Fruit fly (Drosophila melanogaster) whole organism, prepupa: Measurements from ENCODE around the gene CG5645.
A peak's percentile ranks its signal among the peaks of the same experiment; 100 is the strongest.

Experiments
- CG10631 ChIP-seq: fragments of 200-800 bp; sonication (Bioruptor generic); optimal IDR thresholded peaks from 2 replicates; lab custom pipeline; 2016; ENCODE audit warnings: missing biosample characterization, missing genetic modification characterization
- CG10669 ChIP-seq: fragments of 200-800 bp; sonication (Bioruptor generic); optimal IDR thresholded peaks from 3 replicates; lab custom pipeline; 2018; ENCODE audit warnings: missing biosample characterization, mild to moderate bottlenecking, missing genetic modification characterization, moderate library complexity
- CG11294 ChIP-seq: fragments of 200-800 bp; sonication (Bioruptor generic); IDR thresholded peaks from 2 replicates; pipeline ENCODE4 v1.3.6; 2022; ENCODE audit warnings: missing biosample characterization, missing genetic modification characterization
- CG11762 ChIP-seq: fragments of 200-800 bp; sonication (Bioruptor generic); optimal IDR thresholded peaks from 3 replicates; lab custom pipeline; 2016; ENCODE audit warnings: missing biosample characterization, missing genetic modification characterization; ENCODE audit not compliant: insufficient read depth
- CG15336 ChIP-seq: fragments of 200-800 bp; sonication (Bioruptor generic); IDR thresholded peaks from 2 replicates; pipeline ENCODE4 v1.3.6; 2022; ENCODE audit warnings: missing biosample characterization, missing genetic modification characterization
- CG1621 ChIP-seq: fragments of 200-800 bp; sonication (Bioruptor generic); optimal IDR thresholded peaks from 3 replicates; lab custom pipeline; 2018; ENCODE audit warnings: missing biosample characterization, mild to moderate bottlenecking, missing genetic modification characterization
- CG3032 ChIP-seq: fragments of 200-800 bp; optimal IDR thresholded peaks from 2 replicates; lab custom pipeline; 2019; ENCODE audit warnings: missing biosample characterization, mild to moderate bottlenecking, missing genetic modification characterization, moderate library complexity
- CG31627 ChIP-seq: fragments of 200-800 bp; sonication (Bioruptor generic); optimal IDR thresholded peaks from 3 replicates; lab custom pipeline; 2016; ENCODE audit warnings: missing biosample characterization, missing genetic modification characterization
- CG32006 ChIP-seq: fragments of 200-800 bp; sonication (Bioruptor generic); optimal IDR thresholded peaks from 3 replicates; lab custom pipeline; 2017; ENCODE audit warnings: missing biosample characterization, mild to moderate bottlenecking, missing genetic modification characterization
- CG3919 ChIP-seq: fragments of 200-800 bp; sonication (Bioruptor generic); optimal IDR thresholded peaks from 3 replicates; lab custom pipeline; 2016; ENCODE audit warnings: missing biosample characterization, missing genetic modification characterization
- CG4318 ChIP-seq: fragments of 200-800 bp; sonication (Bioruptor generic); optimal IDR thresholded peaks from 3 replicates; lab custom pipeline; 2017; ENCODE audit warnings: missing biosample characterization, mild to moderate bottlenecking, missing genetic modification characterization
- CG6163 ChIP-seq: fragments of 200-800 bp; sonication (Bioruptor generic); IDR thresholded peaks from 3 replicates; pipeline ENCODE4 v1.3.6; 2022; ENCODE audit warnings: missing biosample characterization, missing genetic modification characterization
- CG6792 ChIP-seq: fragments of 200-800 bp; sonication (Bioruptor generic); optimal IDR thresholded peaks from 3 replicates; lab custom pipeline; 2016; ENCODE audit warnings: missing biosample characterization, missing genetic modification characterization
- CG6808 ChIP-seq: fragments of 200-800 bp; sonication (Bioruptor generic); optimal IDR thresholded peaks from 3 replicates; lab custom pipeline; 2017; ENCODE audit warnings: missing biosample characterization, missing genetic modification characterization, mild to moderate bottlenecking, moderate library complexity, missing genetic modification reagents
- CG7368 ChIP-seq: fragments of 200-800 bp; sonication (Bioruptor generic); optimal IDR thresholded peaks from 3 replicates; lab custom pipeline; 2016; ENCODE audit warnings: missing biosample characterization, missing genetic modification characterization
- CG8119 ChIP-seq: fragments of 200-800 bp; sonication (Bioruptor generic); IDR thresholded peaks from 3 replicates; pipeline ENCODE4 v1.3.6; 2022; ENCODE audit warnings: missing biosample characterization, missing genetic modification characterization
- CG8319 ChIP-seq: fragments of 200-800 bp; sonication (Bioruptor generic); optimal IDR thresholded peaks from 3 replicates; lab custom pipeline; 2016; ENCODE audit warnings: missing biosample characterization, missing genetic modification characterization
- CG8632 ChIP-seq: fragments of 200-800 bp; sonication (Bioruptor generic); optimal IDR thresholded peaks from 3 replicates; lab custom pipeline; 2016; ENCODE audit warnings: missing biosample characterization, missing genetic modification characterization
- CG9139 ChIP-seq: fragments of 200-800 bp; sonication (Bioruptor generic); optimal IDR thresholded peaks from 3 replicates; lab custom pipeline; 2017; ENCODE audit warnings: missing biosample characterization, mild to moderate bottlenecking, missing genetic modification characterization
- Eip75B ChIP-seq: fragments of 200-800 bp; sonication (Bioruptor generic); optimal IDR thresholded peaks from 3 replicates; lab custom pipeline; 2016; ENCODE audit warnings: missing biosample characterization, missing genetic modification characterization
- Ets21C ChIP-seq: fragments of 200-800 bp; sonication (Bioruptor generic); optimal IDR thresholded peaks from 3 replicates; lab custom pipeline; 2016; ENCODE audit warnings: missing biosample characterization, missing genetic modification characterization
- Ets96B ChIP-seq: fragments of 200-800 bp; optimal IDR thresholded peaks from 2 replicates; lab custom pipeline; 2019; ENCODE audit warnings: missing biosample characterization, mild to moderate bottlenecking, missing genetic modification characterization, moderate library complexity
- Gug ChIP-seq: fragments of 200-800 bp; sonication (Bioruptor generic); IDR thresholded peaks from 2 replicates; pipeline ENCODE4 v1.3.6; 2022; ENCODE audit warnings: missing biosample characterization, missing genetic modification characterization
- Hr38 ChIP-seq: sonication (Bioruptor generic); optimal IDR thresholded peaks from 2 replicates; lab custom pipeline; 2016; ENCODE audit warnings: missing biosample characterization, missing genetic modification characterization
- Hr39 ChIP-seq: fragments of 200-800 bp; sonication (Bioruptor generic); optimal IDR thresholded peaks from 2 replicates; lab custom pipeline; 2016; ENCODE audit warnings: missing biosample characterization, missing genetic modification characterization
- Hr4 ChIP-seq: fragments of 200-800 bp; sonication (Bioruptor generic); optimal IDR thresholded peaks from 3 replicates; lab custom pipeline; 2016; ENCODE audit warnings: missing biosample characterization, missing genetic modification characterization
- Met ChIP-seq: fragments of 200-800 bp; sonication (Bioruptor generic); optimal IDR thresholded peaks from 3 replicates; lab custom pipeline; 2016; ENCODE audit warnings: missing biosample characterization, missing genetic modification characterization
- OdsH ChIP-seq: fragments of 200-800 bp; sonication (Bioruptor generic); optimal IDR thresholded peaks from 3 replicates; lab custom pipeline; 2016; ENCODE audit warnings: missing biosample characterization, missing genetic modification characterization
- Smox ChIP-seq: fragments of 200-800 bp; sonication (Bioruptor generic); optimal IDR thresholded peaks from 3 replicates; lab custom pipeline; 2016; ENCODE audit warnings: missing biosample characterization, missing genetic modification characterization
- Sox102F ChIP-seq: fragments of 200-800 bp; sonication (Bioruptor generic); optimal IDR thresholded peaks from 2 replicates; lab custom pipeline; 2016; ENCODE audit warnings: missing biosample characterization, mild to moderate bottlenecking, missing genetic modification characterization
- Sox14 ChIP-seq: fragments of 200-800 bp; sonication (Bioruptor generic); optimal IDR thresholded peaks from 3 replicates; lab custom pipeline; 2016; ENCODE audit warnings: missing biosample characterization, missing genetic modification characterization
- acj6 ChIP-seq: fragments of 200-800 bp; sonication (Bioruptor generic); optimal IDR thresholded peaks from 3 replicates; lab custom pipeline; 2016; ENCODE audit warnings: missing biosample characterization, missing genetic modification characterization
- cyc ChIP-seq: fragments of 200-800 bp; sonication (Bioruptor generic); optimal IDR thresholded peaks from 3 replicates; lab custom pipeline; 2016; ENCODE audit warnings: missing biosample characterization, missing genetic modification characterization
- dac ChIP-seq: fragments of 200-800 bp; sonication (Bioruptor generic); optimal IDR thresholded peaks from 2 replicates; lab custom pipeline; 2017; ENCODE audit warnings: missing biosample characterization, mild to moderate bottlenecking, missing genetic modification characterization
- fd59A ChIP-seq: fragments of 200-800 bp; sonication (Bioruptor generic); optimal IDR thresholded peaks from 2 replicates; lab custom pipeline; 2017; ENCODE audit warnings: missing biosample characterization, mild to moderate bottlenecking, missing genetic modification characterization, missing genetic modification reagents
- fd85E ChIP-seq: fragments of 200-800 bp; sonication (Bioruptor generic); optimal IDR thresholded peaks from 3 replicates; lab custom pipeline; 2016; ENCODE audit warnings: missing biosample characterization, missing genetic modification characterization
- fkh ChIP-seq: fragments of 200-800 bp; sonication (Bioruptor generic); optimal IDR thresholded peaks from 3 replicates; lab custom pipeline; 2017; ENCODE audit warnings: missing biosample characterization, mild to moderate bottlenecking, missing genetic modification characterization, moderate library complexity
- lz ChIP-seq: fragments of 200-800 bp; sonication (Bioruptor generic); optimal IDR thresholded peaks from 3 replicates; lab custom pipeline; 2016; ENCODE audit warnings: missing biosample characterization, missing genetic modification characterization
- net ChIP-seq: fragments of 200-800 bp; sonication (Bioruptor generic); optimal IDR thresholded peaks from 3 replicates; lab custom pipeline; 2016; ENCODE audit warnings: missing biosample characterization, missing genetic modification characterization
- spab ChIP-seq: fragments of 200-800 bp; sonication (Bioruptor generic); optimal IDR thresholded peaks from 2 replicates; lab custom pipeline; 2017; ENCODE audit warnings: missing biosample characterization, mild to moderate bottlenecking, missing genetic modification characterization, missing genetic modification reagents
- ss ChIP-seq, 2 experiments: fragments of 200-800 bp; sonication (Bioruptor generic); optimal IDR thresholded peaks; 2 replicates in 1 of 2; 3 replicates in 1 of 2; lab custom pipeline; 2017 to 2018; ENCODE audit warnings: mild to moderate bottlenecking in 2 of 2, missing biosample characterization in 2 of 2, missing genetic modification characterization in 2 of 2, moderate library complexity in 1 of 2
- svp ChIP-seq: fragments of 200-800 bp; sonication (Bioruptor generic); peaks from one replicate; lab custom pipeline; 2016; ENCODE audit warnings: missing biosample characterization, missing genetic modification characterization

CG5645 gene

dm6 chr3L:12131918-12132317 lies 4.6 kb downstream of the CG5645 start, which contains the start of gene DEF8 (continued):
- TF ChIP-seq Sox14 (GFP tag; lab: Kevin White, UChicago): peak; percentile 94
- peak; percentile 35 for TF ChIP-seq CG9139 (GFP tag; lab: Kevin White, UChicago)
- TF ChIP-seq dac (GFP tag; lab: Kevin White, UChicago): peak; percentile 21
- no peak for TF ChIP-seq Sox102F
- peak; percentile 51 for TF ChIP-seq CG11294 (GFP tag; lab: Robert Waterston, UW)
- TF ChIP-seq CG3032 (tag; lab: Kevin White, UChicago): peak; percentile 80
- peak in 1 of 2 experiments; percentile 51 for TF ChIP-seq ss (GFP tag; optimal IDR thresholded peaks at IDR 0.05; lab: Kevin White, UChicago)
- TF ChIP-seq CG11762 (GFP tag; lab: Kevin White, UChicago): peak; percentile 66
- TF ChIP-seq spab (GFP tag; lab: Kevin White, UChicago): peak; percentile 63
- peak; percentile 69 for TF ChIP-seq CG10669 (GFP tag; lab: Kevin White, UChicago)
- no peak for TF ChIP-seq Met (GFP tag; lab: Kevin White, UChicago)
- TF ChIP-seq CG32006 (GFP tag; lab: Kevin White, UChicago): peak; percentile 79
- peak; percentile 55 for TF ChIP-seq CG31627 (GFP tag; lab: Kevin White, UChicago)
- TF ChIP-seq CG6792 (GFP tag; lab: Kevin White, UChicago): peak; percentile 59
- TF ChIP-seq fkh: no peak
- peak; percentile 62 for TF ChIP-seq CG6808 (GFP tag; lab: Kevin White, UChicago)

- no peak for TF ChIP-seq Sox102F
- TF ChIP-seq dac (GFP tag; lab: Kevin White, UChicago): no peak
- TF ChIP-seq ss (GFP tag; optimal IDR thresholded peaks at IDR 0.05; lab: Kevin White, UChicago): no peak
- TF ChIP-seq CG8632: no peak
- TF ChIP-seq svp (GFP tag; lab: Kevin White, UChicago): peak; percentile 91
- TF ChIP-seq CG32006 (GFP tag; lab: Kevin White, UChicago): no peak
- no peak for TF ChIP-seq CG6163 (GFP tag; lab: Robert Waterston, UW)
Observed at dm6 chr3L:12129111-12129510, 7.4 kb downstream of the CG5645 start, which contains the start of gene Lsp2. Lsp2 (plus strand) TSS chr3L:12129393.

- TF ChIP-seq Met (GFP tag; lab: Kevin White, UChicago) (no peak), Smox (no peak), CG6792 (GFP tag; lab: Kevin White, UChicago) (no peak), ss (GFP tag; optimal IDR thresholded peaks at IDR 0.05; lab: Kevin White, UChicago) (no peak), fd85E (GFP tag; lab: Kevin White, UChicago) (no peak), acj6 (no peak), CG15336 (no peak), fkh (no peak), Hr38 (GFP tag; lab: Kevin White, UChicago) (no peak)
Observed at dm6 chr3L:12127294-12128029, 9.0 kb downstream of the CG5645 start, which contains the start of the genes Ir68b and CG34241. Ir68b (minus strand) TSS chr3L:12127394. CG34241 (plus strand) TSS chr3L:12127979.

dm6 chr3L:12124975-12125374 lies 11.5 kb downstream of the CG5645 start, which contains the start of gene yps:
yps (minus strand) TSS chr3L:12125150.
- TF ChIP-seq CG1621 (tag; lab: Kevin White, UChicago) (peak; percentile 89), net (GFP tag; lab: Kevin White, UChicago) (peak; percentile 93), CG15336 (peak; percentile 46), ss (GFP tag; optimal IDR thresholded peaks at IDR 0.05; lab: Kevin White, UChicago) (peak; percentile 75 to 91), lz (GFP tag; lab: Kevin White, UChicago) (peak; percentile 90), CG11294 (GFP tag; lab: Robert Waterston, UW) (peak; percentile 55; the same call in 1 of the 2 replicates), CG8319 (GFP tag; lab: Kevin White, UChicago) (peak; percentile 93), Smox (peak; percentile 85), Ets96B (tag; lab: Kevin White, UChicago) (peak; percentile 50), Hr39 (GFP tag; lab: Kevin White, UChicago) (peak; percentile 74), fd59A (no peak), Hr4 (GFP tag; lab: Kevin White, UChicago) (peak; percentile 52), CG3919 (GFP tag; lab: Kevin White, UChicago) (peak; percentile 94), Hr38 (GFP tag; lab: Kevin White, UChicago) (no peak), CG8119 (GFP tag; lab: Robert Waterston, UW) (peak; percentile 26; the same call in 1 of the 3 replicates), CG10669 (GFP tag; lab: Kevin White, UChicago) (peak; percentile 81), CG6163 (GFP tag; lab: Robert Waterston, UW) (peak; percentile 93), CG4318 (GFP tag; lab: Kevin White, UChicago) (no peak), svp (GFP tag; lab: Kevin White, UChicago) (peak; percentile 87), fkh (peak; percentile 86), Gug (GFP tag; lab: Robert Waterston, UW) (no peak), OdsH (GFP tag; lab: Kevin White, UChicago) (peak; percentile 78), spab (GFP tag; lab: Kevin White, UChicago) (no peak), CG7368 (GFP tag; lab: Kevin White, UChicago) (peak; percentile 90), Eip75B (GFP tag; lab: Kevin White, UChicago) (peak; percentile 89), CG10631 (GFP tag; lab: Kevin White, UChicago) (peak; percentile 54), cyc (GFP tag; lab: Kevin White, UChicago) (peak; percentile 88), Ets21C (GFP tag; lab: Kevin White, UChicago) (peak; percentile 61)
